Worm (Caenorhabditis elegans): ENCODE data around the gene srh-104.

- no peak for TF ChIP-seq unc-39 (tag; optimal IDR thresholded peaks at IDR 0.05)
- TF ChIP-seq nhr-6 (tag; optimal IDR thresholded peaks at IDR 0.05): no peak
- no peak for TF ChIP-seq ZK337.2 (GFP tag; IDR thresholded peaks at IDR 0.05)
Observed at ce11 chrV:16253687-16254086, 9.7 kb upstream of the srh-104 start, which contains the start of gene gcy-20.

Data from whole organism, L4 larva.